Fruit fly (Drosophila melanogaster) whole organism, embryonic: ENCODE data around the gene IA-2.

Source experiments
- Aef1 ChIP-seq: fragments of 200-800 bp; sonication (Bioruptor generic); IDR thresholded peaks from 3 replicates; pipeline ENCODE4 v1.3.6; 2022; ENCODE audit warnings: missing biosample characterization, missing genetic modification characterization
- Asciz ChIP-seq: fragments of 200-800 bp; sonication (Bioruptor generic); optimal IDR thresholded peaks from 2 replicates; lab custom pipeline; 2017; ENCODE audit warnings: missing biosample characterization, mild to moderate bottlenecking, missing genetic modification characterization, missing genetic modification reagents
- BEAF-32 ChIP-seq: fragments of 200-800 bp; sonication (Bioruptor generic); optimal IDR thresholded peaks from 3 replicates; lab custom pipeline; 2017; ENCODE audit warnings: missing biosample characterization, missing genetic modification characterization, mild to moderate bottlenecking, moderate library complexity, missing genetic modification reagents
- CG10147 ChIP-seq: fragments of 200-800 bp; sonication (Bioruptor generic); optimal IDR thresholded peaks from 2 replicates; lab custom pipeline; 2019; ENCODE audit warnings: missing biosample characterization, mild to moderate bottlenecking, missing genetic modification characterization, moderate library complexity
- CG10209 ChIP-seq: fragments of 200-800 bp; sonication (Bioruptor generic); optimal IDR thresholded peaks from 3 replicates; lab custom pipeline; 2017; ENCODE audit warnings: missing biosample characterization, mild to moderate bottlenecking, missing genetic modification characterization, missing genetic modification reagents
- CG10565 ChIP-seq: fragments of 200-800 bp; sonication (Bioruptor generic); optimal IDR thresholded peaks from 3 replicates; lab custom pipeline; 2016; ENCODE audit warnings: missing biosample characterization, mild to moderate bottlenecking, missing genetic modification characterization
- CG11456 ChIP-seq: fragments of 200-800 bp; sonication (Bioruptor generic); IDR thresholded peaks from 3 replicates; pipeline ENCODE4 v1.3.6; 2022; ENCODE audit warnings: missing biosample characterization, missing genetic modification characterization
- CG17328 ChIP-seq: fragments of 200-800 bp; sonication (Bioruptor generic); IDR thresholded peaks from 2 replicates; pipeline ENCODE4 v1.3.6; 2022; ENCODE audit warnings: missing biosample characterization, missing genetic modification characterization
- CG17361 ChIP-seq: fragments of 200-800 bp; sonication (Bioruptor generic); IDR thresholded peaks from 3 replicates; pipeline ENCODE4 v1.3.6; 2022; ENCODE audit warnings: missing biosample characterization, missing genetic modification characterization
- CG18476 ChIP-seq: fragments of 200-800 bp; sonication (Bioruptor generic); optimal IDR thresholded peaks from 2 replicates; lab custom pipeline; 2016; ENCODE audit warnings: missing biosample characterization, mild to moderate bottlenecking, missing genetic modification characterization
- CG31388 ChIP-seq: fragments of 200-800 bp; sonication (Bioruptor generic); optimal IDR thresholded peaks from 2 replicates; lab custom pipeline; 2016; ENCODE audit warnings: missing biosample characterization, missing genetic modification characterization
- CG32767 ChIP-seq: fragments of 200-800 bp; sonication (Bioruptor generic); IDR thresholded peaks from 2 replicates; pipeline ENCODE4 v1.3.6; 2022; ENCODE audit warnings: missing biosample characterization, missing genetic modification characterization
- CG33213 ChIP-seq: fragments of 200-800 bp; sonication (Bioruptor generic); optimal IDR thresholded peaks from 3 replicates; lab custom pipeline; 2016; ENCODE audit warnings: missing biosample characterization, missing genetic modification characterization
- CG3726 ChIP-seq: fragments of 200-800 bp; sonication (Bioruptor generic); IDR thresholded peaks from 3 replicates; pipeline ENCODE4, ENCODE4 v1.3.6; 2022; ENCODE audit warnings: missing biosample characterization, missing genetic modification characterization
- CG5180 ChIP-seq: fragments of 200-800 bp; sonication (Bioruptor generic); optimal IDR thresholded peaks from 3 replicates; lab custom pipeline; 2017; ENCODE audit warnings: missing biosample characterization, missing genetic modification characterization, mild to moderate bottlenecking, moderate library complexity, missing genetic modification reagents
- CG6689 ChIP-seq: fragments of 200-800 bp; sonication (Bioruptor generic); IDR thresholded peaks from 2 replicates; pipeline ENCODE4 v1.3.6; 2022; ENCODE audit warnings: missing biosample characterization, missing genetic modification characterization
- CG6813 ChIP-seq: fragments of 200-800 bp; sonication (Bioruptor generic); optimal IDR thresholded peaks from 2 replicates; lab custom pipeline; 2017; ENCODE audit warnings: missing biosample characterization, missing genetic modification characterization, mild to moderate bottlenecking, moderate library complexity, missing genetic modification reagents
- CG8281 ChIP-seq: fragments of 200-800 bp; sonication (Bioruptor generic); optimal IDR thresholded peaks from 2 replicates; lab custom pipeline; 2018; ENCODE audit warnings: missing biosample characterization, mild to moderate bottlenecking, missing genetic modification characterization, moderate library complexity
- Camta ChIP-seq: fragments of 200-800 bp; sonication (Bioruptor generic); optimal IDR thresholded peaks from 2 replicates; lab custom pipeline; 2016; ENCODE audit warnings: missing biosample characterization, missing genetic modification characterization
- Dbx ChIP-seq: fragments of 200-800 bp; sonication (Bioruptor generic); IDR thresholded peaks from 3 replicates; pipeline ENCODE4 v1.3.6; 2022; ENCODE audit warnings: missing biosample characterization, missing genetic modification characterization
- Gsc ChIP-seq: fragments of 200-800 bp; sonication (Bioruptor generic); IDR thresholded peaks from 2 replicates; pipeline ENCODE4 v1.3.6; 2022; ENCODE audit warnings: missing biosample characterization, missing genetic modification characterization
- Hmr ChIP-seq: fragments of 200-800 bp; sonication (Bioruptor generic); optimal IDR thresholded peaks from 3 replicates; lab custom pipeline; 2017; ENCODE audit warnings: mild to moderate bottlenecking, missing biosample characterization, missing genetic modification reagents, missing genetic modification characterization
- Hmx ChIP-seq: fragments of 200-800 bp; sonication (Bioruptor generic); optimal IDR thresholded peaks from 2 replicates; lab custom pipeline; 2016; ENCODE audit warnings: missing biosample characterization, missing genetic modification characterization
- Jarid2 ChIP-seq: fragments of 200-800 bp; sonication (Bioruptor generic); optimal IDR thresholded peaks from 3 replicates; lab custom pipeline; 2017; ENCODE audit warnings: mild to moderate bottlenecking, missing biosample characterization, missing genetic modification reagents, missing genetic modification characterization
- Kr ChIP-seq: fragments of 200-800 bp; sonication (Bioruptor generic); optimal IDR thresholded peaks from 2 replicates; lab custom pipeline; 2017; ENCODE audit warnings: missing biosample characterization, mild to moderate bottlenecking, missing genetic modification characterization
- Mrtf ChIP-seq: fragments of 200-800 bp; sonication (Bioruptor generic); IDR thresholded peaks from 3 replicates; pipeline ENCODE4 v1.3.6; 2022; ENCODE audit warnings: missing biosample characterization, missing genetic modification characterization
- Nf-YB ChIP-seq: fragments of 200-800 bp; sonication (Bioruptor generic); optimal IDR thresholded peaks from 3 replicates; lab custom pipeline; 2019; ENCODE audit warnings: missing biosample characterization, mild to moderate bottlenecking, missing genetic modification characterization, moderate library complexity
- Oli ChIP-seq: fragments of 200-800 bp; sonication (Bioruptor generic); optimal IDR thresholded peaks from 2 replicates; lab custom pipeline; 2018; ENCODE audit warnings: missing biosample characterization, mild to moderate bottlenecking, missing genetic modification characterization, moderate library complexity
- Tbp ChIP-seq: fragments of >200 bp; optimal IDR thresholded peaks from 2 replicates; lab custom pipeline; 2018; ENCODE audit warnings: missing biosample characterization, missing genetic modification characterization
- Xbp1 ChIP-seq: fragments of 200-800 bp; sonication (Bioruptor generic); optimal IDR thresholded peaks from 3 replicates; lab custom pipeline; 2016; ENCODE audit warnings: missing biosample characterization, mild to moderate bottlenecking, missing genetic modification characterization
- amos ChIP-seq: fragments of 200-800 bp; sonication (Bioruptor generic); IDR thresholded peaks from 2 replicates; pipeline ENCODE4 v1.3.6; 2022; ENCODE audit warnings: missing biosample characterization, missing genetic modification characterization; ENCODE audit not compliant: partially characterized antibody
- ase ChIP-seq: fragments of 200-800 bp; sonication (Bioruptor generic); IDR thresholded peaks from 3 replicates; pipeline ENCODE4 v1.3.6; 2022; ENCODE audit warnings: missing biosample characterization, missing genetic modification characterization
- bowl ChIP-seq: fragments of 200-800 bp; sonication (Bioruptor generic); IDR thresholded peaks from 2 replicates; pipeline ENCODE4 v1.3.6; 2022; ENCODE audit warnings: missing biosample characterization, missing genetic modification characterization
- dimm ChIP-seq: fragments of 200-800 bp; sonication (Bioruptor generic); IDR thresholded peaks from 2 replicates; pipeline ENCODE4 v1.3.6; 2022; ENCODE audit warnings: missing biosample characterization, missing genetic modification characterization
- esg ChIP-seq: fragments of 200-800 bp; sonication (Bioruptor generic); conservative IDR thresholded peaks from 2 replicates; pipeline ENCODE4 v1.3.6; 2022; ENCODE audit warnings: missing biosample characterization, missing genetic modification characterization
- fd102C ChIP-seq: fragments of 200-800 bp; sonication (Bioruptor generic); optimal IDR thresholded peaks from 2 replicates; lab custom pipeline; 2018; ENCODE audit warnings: missing biosample characterization, mild to moderate bottlenecking, missing genetic modification characterization, moderate library complexity
- fd64A ChIP-seq: fragments of 200-800 bp; sonication (Bioruptor generic); optimal IDR thresholded peaks from 3 replicates; lab custom pipeline; 2018; ENCODE audit warnings: missing biosample characterization, mild to moderate bottlenecking, missing genetic modification characterization
- gce ChIP-seq: fragments of 200-800 bp; sonication (Bioruptor generic); IDR thresholded peaks from 3 replicates; pipeline ENCODE4 v1.3.6; 2022; ENCODE audit warnings: missing biosample characterization, missing genetic modification characterization
- knrl ChIP-seq: fragments of 200-800 bp; sonication (Bioruptor generic); IDR thresholded peaks from 3 replicates; pipeline ENCODE4 v1.3.6; 2022; ENCODE audit warnings: missing biosample characterization, missing genetic modification characterization; ENCODE audit not compliant: partially characterized antibody
- lov ChIP-seq, 2 experiments: fragments of 200-800 bp in 1 of 2; fragments of >200 bp in 1 of 2; sonication (Bioruptor generic) in 1 of 2; IDR thresholded peaks in 1 of 2; optimal IDR thresholded peaks in 1 of 2; 2 replicates in 1 of 2; 3 replicates in 1 of 2; pipeline versions ENCODE4 v1.3.6 to Lab custom; 2017 to 2022; ENCODE audit warnings: missing biosample characterization in 1 of 2, missing genetic modification characterization in 1 of 2
- nau ChIP-seq: fragments of 200-800 bp; sonication (Bioruptor generic); optimal IDR thresholded peaks from 3 replicates; lab custom pipeline; 2017; ENCODE audit warnings: missing biosample characterization, mild to moderate bottlenecking, missing genetic modification characterization, missing genetic modification reagents
- rib ChIP-seq: fragments of 200-800 bp; sonication (Bioruptor generic); IDR thresholded peaks from 2 replicates; pipeline ENCODE4 v1.3.6; 2022; ENCODE audit warnings: missing biosample characterization, missing genetic modification characterization
- sisA ChIP-seq: fragments of 200-800 bp; sonication (Bioruptor generic); IDR thresholded peaks from 2 replicates; pipeline ENCODE4 v1.3.6; 2022; ENCODE audit warnings: missing biosample characterization, missing genetic modification characterization
- slou ChIP-seq: fragments of 200-800 bp; sonication (Bioruptor generic); optimal IDR thresholded peaks from 3 replicates; lab custom pipeline; 2016; ENCODE audit warnings: missing biosample characterization, missing genetic modification characterization
- stc ChIP-seq: fragments of 200-800 bp; sonication (Bioruptor generic); IDR thresholded peaks from 2 replicates; pipeline ENCODE4 v1.3.6; 2022; ENCODE audit warnings: missing biosample characterization, missing genetic modification characterization
- tin ChIP-seq: fragments of 200-800 bp; sonication (Bioruptor generic); optimal IDR thresholded peaks from 3 replicates; lab custom pipeline; 2016; ENCODE audit warnings: missing biosample characterization, missing genetic modification characterization
- tna ChIP-seq: fragments of 200-800 bp; sonication (Bioruptor generic); IDR thresholded peaks from 2 replicates; pipeline ENCODE4 v1.3.6; 2022; ENCODE audit warnings: missing biosample characterization, missing genetic modification characterization; ENCODE audit not compliant: partially characterized antibody
- trh ChIP-seq: fragments of 200-800 bp; sonication (Bioruptor generic); optimal IDR thresholded peaks from 2 replicates; lab custom pipeline; 2016; ENCODE audit warnings: missing biosample characterization, missing genetic modification characterization
- unpg ChIP-seq: fragments of 200-800 bp; sonication (Bioruptor generic); optimal IDR thresholded peaks from 3 replicates; lab custom pipeline; 2018; ENCODE audit warnings: missing biosample characterization, mild to moderate bottlenecking, missing genetic modification characterization, moderate library complexity

The IA-2 gene

DNA sequence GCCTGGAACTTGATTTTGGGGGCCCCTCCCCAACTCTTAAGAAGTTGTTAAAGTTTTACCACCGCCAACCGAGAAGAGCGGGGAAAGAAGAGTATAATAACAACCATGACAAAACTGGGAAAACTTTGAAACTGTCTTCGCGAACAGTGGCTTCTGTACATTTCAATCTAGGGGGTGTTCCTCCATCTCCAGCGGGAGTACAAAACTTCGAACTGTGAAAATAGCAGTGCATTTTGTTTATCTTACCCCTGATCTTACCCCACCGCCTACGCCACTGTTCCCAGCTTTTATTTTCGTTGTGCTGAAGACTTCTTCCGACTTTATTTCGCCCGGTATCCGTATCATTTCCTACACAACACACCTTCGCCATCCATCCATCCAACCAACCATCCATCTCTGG, 23.1 kb upstream of the IA-2 start (continued):
- TF ChIP-seq sisA = peak; percentile 20; the same call in 1 of the 2 replicates
- TF ChIP-seq CG8281 = peak; percentile 41
- TF ChIP-seq amos (GFP tag; lab: Robert Waterston, UW) = no peak
- TF ChIP-seq tin (GFP tag; lab: Kevin White, UChicago) = peak; percentile 29
- no peak for TF ChIP-seq CG31388 (GFP tag; lab: Kevin White, UChicago)
- TF ChIP-seq unpg (GFP tag; lab: Kevin White, UChicago) = peak; percentile 29
- TF ChIP-seq CG17328 (GFP tag; lab: Robert Waterston, UW) = 0 out of 2 replicates have a peak, but pooled peaks have one; percentile 18
- TF ChIP-seq Aef1 (GFP tag; lab: Robert Waterston, UW) = 0 out of 3 replicates have a peak, but pooled peaks have one; percentile 24

DNA sequence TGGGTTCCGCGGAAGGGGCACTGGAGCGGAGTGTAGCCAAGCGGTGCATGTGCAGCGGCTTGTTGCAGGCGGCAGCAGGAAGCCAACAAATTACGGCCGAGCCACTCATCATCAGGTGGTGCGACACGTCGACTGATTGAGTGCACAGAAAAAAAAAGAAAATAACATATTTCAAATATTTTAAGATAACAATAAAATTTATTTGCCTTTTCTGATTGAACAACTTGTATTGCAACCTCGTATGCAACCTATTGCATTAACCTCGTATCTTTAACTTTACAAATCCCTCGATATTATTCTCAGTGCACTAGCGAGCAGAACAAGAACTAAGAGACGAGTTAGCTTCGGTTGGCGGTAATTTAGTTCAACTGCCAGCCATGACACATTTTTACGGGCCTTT, 22.5 kb upstream of the IA-2 start:
- TF ChIP-seq CG10209 (GFP tag; lab: Kevin White, UChicago) (no peak), Xbp1 (GFP tag; lab: Kevin White, UChicago) (peak; percentile 28), CG8281 (no peak), CG10147 (GFP tag; lab: Kevin White, UChicago) (no peak), Nf-YB (GFP tag; lab: Kevin White, UChicago) (no peak), stc (GFP tag; lab: Robert Waterston, UW) (no peak), lov (optimal IDR thresholded peaks at IDR 0.05; lab: Kevin White, UChicago) (no peak), lov (GFP tag; IDR thresholded peaks at IDR 0.05; lab: Robert Waterston, UW) (0 out of 3 replicates have a peak, but pooled peaks have one; percentile 28), CG32767 (GFP tag; lab: Robert Waterston, UW) (no peak), ase (GFP tag; lab: Robert Waterston, UW) (no peak), Asciz (GFP tag; lab: Kevin White, UChicago) (peak; percentile 6), CG17361 (GFP tag; lab: Robert Waterston, UW) (0 out of 3 replicates have a peak, but pooled peaks have one; percentile 18), CG33213 (GFP tag; lab: Kevin White, UChicago) (no peak), bowl (GFP tag; lab: Robert Waterston, UW) (no peak), fd102C (no peak), Kr (GFP tag; lab: Kevin White, UChicago) (no peak), Camta (no peak), Gsc (no peak), CG6813 (GFP tag; lab: Kevin White, UChicago) (peak; percentile 4), CG3726 (GFP tag; lab: Robert Waterston, UW) (no peak), Jarid2 (no peak), CG10565 (GFP tag; lab: Kevin White, UChicago) (no peak), Tbp (GFP tag; lab: Kevin White, UChicago) (no peak), gce (GFP tag; lab: Robert Waterston, UW) (no peak), BEAF-32 (GFP tag; lab: Kevin White, UChicago) (no peak), Hmx (GFP tag; lab: Kevin White, UChicago) (no peak), Mrtf (GFP tag; lab: Robert Waterston, UW) (no peak), Oli (peak; percentile 16), esg (no peak), slou (GFP tag; lab: Kevin White, UChicago) (no peak), CG11456 (GFP tag; lab: Robert Waterston, UW) (0 out of 3 replicates have a peak, but pooled peaks have one; percentile 46), Hmr (no peak), CG5180 (GFP tag; lab: Kevin White, UChicago) (no peak), nau (GFP tag; lab: Kevin White, UChicago) (no peak), Dbx (GFP tag; lab: Robert Waterston, UW) (no peak), CG6689 (peak; percentile 46; the same call in 1 of the 2 replicates), knrl (GFP tag; lab: Robert Waterston, UW) (no peak), tna (GFP tag; lab: Robert Waterston, UW) (no peak), dimm (GFP tag; lab: Robert Waterston, UW) (no peak), fd64A (no peak), trh (GFP tag; lab: Kevin White, UChicago) (no peak), CG18476 (GFP tag; lab: Kevin White, UChicago) (peak; percentile 13), rib (GFP tag; lab: Robert Waterston, UW) (no peak)
